Worm (Caenorhabditis elegans) whole organism, mixed stage, embryonic: ENCODE data around the gene osta-3.

Source experiments
- nhr-12 ChIP-seq: fragments of 150-350 bp; optimal IDR thresholded peaks from 2 replicates; lab custom pipeline; 2014; ENCODE audit warnings: missing biosample characterization, missing genetic modification characterization
- nhr-2 ChIP-seq: fragments of 150-350 bp; optimal IDR thresholded peaks from 2 replicates; lab custom pipeline; 2014; ENCODE audit warnings: missing biosample characterization, missing genetic modification characterization
- nhr-76 ChIP-seq: sonication (generic microtip); optimal IDR thresholded peaks from 2 replicates; lab custom pipeline; 2017; ENCODE audit warnings: missing biosample characterization, missing genetic modification characterization
- unc-120 ChIP-seq: sonication (generic microtip); optimal IDR thresholded peaks from 2 replicates; lab custom pipeline; 2017; ENCODE audit warnings: missing genetic modification characterization, missing compliant biosample characterization; ENCODE audit not compliant: poor library complexity, severe bottlenecking
- unc-62 ChIP-seq: fragments of 150-350 bp; optimal IDR thresholded peaks from 2 replicates; lab custom pipeline; 2014; ENCODE audit warnings: missing biosample characterization, missing genetic modification reagents, missing genetic modification characterization

DNA sequence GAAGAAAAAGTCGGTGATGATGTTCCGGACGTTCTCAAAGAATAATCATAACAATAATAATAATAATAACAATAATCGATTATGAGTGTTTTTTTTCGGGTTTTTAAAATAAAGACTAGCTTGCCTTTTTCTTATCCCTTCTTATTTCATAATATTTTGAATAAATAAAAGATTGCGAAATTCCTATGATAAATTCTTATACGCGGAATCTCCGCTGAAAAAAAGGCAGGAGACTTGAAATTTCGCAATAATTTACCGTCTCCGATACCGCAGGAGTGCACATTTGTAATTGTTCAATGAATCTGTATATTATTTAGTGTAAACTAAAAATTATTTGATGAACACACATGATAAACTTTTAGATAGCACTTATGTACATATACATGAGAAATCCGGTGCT is 19.9 kb upstream of the osta-3 start:
- no peak for TF ChIP-seq unc-62 (GFP tag; lab: Kevin White, UChicago)
- TF ChIP-seq nhr-12: no peak
- no peak for TF ChIP-seq nhr-76 (tag; lab: Kevin White, UChicago)
- no peak for TF ChIP-seq nhr-2
- no peak for TF ChIP-seq unc-120 (tag; lab: Kevin White, UChicago)
